Worm (Caenorhabditis elegans) whole organism, L4 larva: ENCODE data around the gene rmh-2.

Experiments used
- aha-1 ChIP-seq: fragments of 150-350 bp; peaks from one replicate; lab custom pipeline; 2014; ENCODE audit warnings: missing biosample characterization, missing genetic modification characterization
- ces-1 ChIP-seq: fragments of 150-350 bp; sonication (generic microtip); optimal IDR thresholded peaks from 4 replicates; lab custom pipeline; 2014; ENCODE audit warnings: missing biosample characterization, missing genetic modification reagents, missing genetic modification characterization
- lin-39 ChIP-seq: fragments of 150-350 bp; optimal IDR thresholded peaks from 2 replicates; lab custom pipeline; 2014; ENCODE audit warnings: missing biosample characterization, missing genetic modification reagents, missing genetic modification characterization
- nhr-10 ChIP-seq: fragments of 150-350 bp; optimal IDR thresholded peaks from 2 replicates; lab custom pipeline; 2014; ENCODE audit warnings: missing biosample characterization, missing genetic modification characterization
- snpc-1.2 ChIP-seq: fragments of 200-800 bp; sonication (Bioruptor generic); IDR thresholded peaks from 2 replicates; pipeline ENCODE4 v1.3.6; 2022; ENCODE audit warnings: missing genetic modification reagents, missing genetic modification characterization, missing compliant biosample characterization
- unc-39 ChIP-seq: sonication (generic microtip); optimal IDR thresholded peaks from 2 replicates; lab custom pipeline; 2017; ENCODE audit warnings: missing biosample characterization, missing genetic modification characterization

DNA sequence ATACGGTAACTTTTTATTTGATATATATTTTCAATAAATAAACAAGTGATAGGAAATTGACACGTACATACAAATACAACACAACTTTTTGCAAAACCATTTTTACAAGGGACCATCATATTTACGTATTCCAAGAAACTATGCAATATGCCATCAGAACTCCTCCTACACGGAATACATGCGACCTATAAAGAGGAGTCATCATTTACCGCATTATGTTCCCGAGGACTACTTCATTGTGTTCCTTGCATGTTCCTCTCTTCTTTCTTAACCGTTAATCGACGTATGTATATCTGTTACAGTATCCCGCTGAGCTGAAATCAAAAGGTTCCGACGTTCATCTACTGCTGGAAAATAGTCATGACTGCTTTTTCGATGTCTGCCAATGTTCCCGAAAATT is 12.2 kb downstream of the rmh-2 start, which contains the start of gene C50H2.5:
- TF ChIP-seq aha-1 (tag; lab: Kevin White, UChicago) (no peak), lin-39 (tag; lab: Kevin White, UChicago) (no peak), unc-39 (tag; lab: Kevin White, UChicago) (no peak), nhr-10 (tag; lab: Kevin White, UChicago) (no peak), snpc-1.2 (GFP tag; lab: Robert Waterston, UW) (no peak), ces-1 (GFP tag; lab: Kevin White, UChicago) (no peak)
